Fruit fly (Drosophila melanogaster): ENCODE measurements around the gene ZnT86D.
A peak's percentile ranks its signal among the peaks of the same experiment; 100 is the strongest.

ZnT86D gene

dm6 chr3R:11214449-11214950 lies at the start of gene ZnT86D:
TSS of gene ZnT86D (minus strand) at chr3R:11214539.
- TF ChIP-seq h (optimal IDR thresholded peaks at IDR 0.05), result no peak
- TF ChIP-seq psq (optimal IDR thresholded peaks at IDR 0.05), result no peak
- TF ChIP-seq ttk (optimal IDR thresholded peaks at IDR 0.05), result no peak
- TF ChIP-seq insv (optimal IDR thresholded peaks at IDR 0.05), result no peak
- TF ChIP-seq Sin3A (optimal IDR thresholded peaks at IDR 0.05), result no peak

- TF ChIP-seq psq (optimal IDR thresholded peaks at IDR 0.05) (no peak), Sin3A (optimal IDR thresholded peaks at IDR 0.05) (no peak), insv (optimal IDR thresholded peaks at IDR 0.05) (no peak), h (optimal IDR thresholded peaks at IDR 0.05) (no peak), ttk (optimal IDR thresholded peaks at IDR 0.05) (no peak), Myc (optimal IDR thresholded peaks at IDR 0.05) (no peak)
These were observed 49.2 kb upstream of the ZnT86D start for dm6 chr3R:11263579-11263978.

- TF ChIP-seq Myc (optimal IDR thresholded peaks at IDR 0.05) (no peak), Sin3A (optimal IDR thresholded peaks at IDR 0.05) (no peak), psq (optimal IDR thresholded peaks at IDR 0.05) (no peak), h (optimal IDR thresholded peaks at IDR 0.05) (no peak), insv (optimal IDR thresholded peaks at IDR 0.05) (no peak), ttk (optimal IDR thresholded peaks at IDR 0.05) (no peak)
These were observed 46.7 kb upstream of the ZnT86D start for dm6 chr3R:11260966-11261530.

- no peak for TF ChIP-seq Myc (optimal IDR thresholded peaks at IDR 0.05)
- no peak for TF ChIP-seq insv (optimal IDR thresholded peaks at IDR 0.05)
- no peak for TF ChIP-seq h (optimal IDR thresholded peaks at IDR 0.05)
- no peak for TF ChIP-seq Sin3A (optimal IDR thresholded peaks at IDR 0.05)
- no peak for TF ChIP-seq ttk (optimal IDR thresholded peaks at IDR 0.05)
- TF ChIP-seq psq (optimal IDR thresholded peaks at IDR 0.05), result no peak
These were observed 43.2 kb upstream of the ZnT86D start for dm6 chr3R:11257537-11257936.

- no peak for TF ChIP-seq psq (optimal IDR thresholded peaks at IDR 0.05)
- TF ChIP-seq Myc (optimal IDR thresholded peaks at IDR 0.05), result no peak
- TF ChIP-seq h (optimal IDR thresholded peaks at IDR 0.05), result no peak
- TF ChIP-seq Sin3A (optimal IDR thresholded peaks at IDR 0.05), result no peak
- TF ChIP-seq ttk (optimal IDR thresholded peaks at IDR 0.05), result no peak
- TF ChIP-seq insv (optimal IDR thresholded peaks at IDR 0.05), result no peak
These were observed 40.1 kb upstream of the ZnT86D start for dm6 chr3R:11254382-11254953.

- TF ChIP-seq insv (optimal IDR thresholded peaks at IDR 0.05), result no peak
- TF ChIP-seq Sin3A (optimal IDR thresholded peaks at IDR 0.05), result no peak
- no peak for TF ChIP-seq h (optimal IDR thresholded peaks at IDR 0.05)
- no peak for TF ChIP-seq ttk (optimal IDR thresholded peaks at IDR 0.05)
- no peak for TF ChIP-seq psq (optimal IDR thresholded peaks at IDR 0.05)
These were observed 39.4 kb upstream of the ZnT86D start for dm6 chr3R:11253768-11254167.

dm6 chr3R:11246865-11247264 lies 32.5 kb upstream of the ZnT86D start:
- TF ChIP-seq psq (optimal IDR thresholded peaks at IDR 0.05) (no peak), ttk (optimal IDR thresholded peaks at IDR 0.05) (no peak), Myc (optimal IDR thresholded peaks at IDR 0.05) (no peak), insv (optimal IDR thresholded peaks at IDR 0.05) (no peak), Sin3A (optimal IDR thresholded peaks at IDR 0.05) (no peak), h (optimal IDR thresholded peaks at IDR 0.05) (no peak)

dm6 chr3R:11245803-11246202 lies 31.5 kb upstream of the ZnT86D start:
- TF ChIP-seq Myc (optimal IDR thresholded peaks at IDR 0.05), result no peak
- no peak for TF ChIP-seq ttk (optimal IDR thresholded peaks at IDR 0.05)
- no peak for TF ChIP-seq h (optimal IDR thresholded peaks at IDR 0.05)
- no peak for TF ChIP-seq insv (optimal IDR thresholded peaks at IDR 0.05)
- TF ChIP-seq psq (optimal IDR thresholded peaks at IDR 0.05), result no peak
- TF ChIP-seq Sin3A (optimal IDR thresholded peaks at IDR 0.05), result no peak

dm6 chr3R:11243951-11244660 lies 29.8 kb upstream of the ZnT86D start, which contains the start of the genes CG17734 and CG5214:
TSS of gene CG17734 (minus strand) at chr3R:11243999.
TSS of gene CG5214 (plus strand) at chr3R:11244302.
- TF ChIP-seq h (optimal IDR thresholded peaks at IDR 0.05) (no peak), Sin3A (optimal IDR thresholded peaks at IDR 0.05) (peak; percentile 17), ttk (optimal IDR thresholded peaks at IDR 0.05) (no peak), Myc (optimal IDR thresholded peaks at IDR 0.05) (no peak)

dm6 chr3R:11243057-11243740 lies 28.9 kb upstream of the ZnT86D start:
- no peak for TF ChIP-seq Myc (optimal IDR thresholded peaks at IDR 0.05)
- TF ChIP-seq psq (optimal IDR thresholded peaks at IDR 0.05), result no peak
- no peak for TF ChIP-seq insv (optimal IDR thresholded peaks at IDR 0.05)
- TF ChIP-seq h (optimal IDR thresholded peaks at IDR 0.05), result no peak
- TF ChIP-seq Sin3A (optimal IDR thresholded peaks at IDR 0.05), result no peak
- TF ChIP-seq ttk (optimal IDR thresholded peaks at IDR 0.05), result no peak

- TF ChIP-seq ttk (optimal IDR thresholded peaks at IDR 0.05) (no peak), h (optimal IDR thresholded peaks at IDR 0.05) (no peak), Sin3A (optimal IDR thresholded peaks at IDR 0.05) (no peak), insv (optimal IDR thresholded peaks at IDR 0.05) (no peak), Myc (optimal IDR thresholded peaks at IDR 0.05) (no peak), psq (optimal IDR thresholded peaks at IDR 0.05) (no peak)
These were observed 26.6 kb upstream of the ZnT86D start, which contains the start of the genes scpr-B and scpr-A for dm6 chr3R:11240891-11241290. TSS of gene scpr-B (minus strand) at chr3R:11240991. TSS of gene scpr-A (plus strand) at chr3R:11241183.

- TF ChIP-seq h (optimal IDR thresholded peaks at IDR 0.05) (no peak), Myc (optimal IDR thresholded peaks at IDR 0.05) (no peak), psq (optimal IDR thresholded peaks at IDR 0.05) (no peak), insv (optimal IDR thresholded peaks at IDR 0.05) (no peak), Sin3A (optimal IDR thresholded peaks at IDR 0.05) (no peak), ttk (optimal IDR thresholded peaks at IDR 0.05) (no peak)
These were observed 23.3 kb upstream of the ZnT86D start, which contains the start of gene CG31388 for dm6 chr3R:11237598-11237997. TSS of gene CG31388 (plus strand) at chr3R:11237815.

Measured in Kc167 (cell line).